Fruit fly (Drosophila melanogaster) whole organism, prepupa: ENCODE data around the gene CG14974.

ENCODE experiments used
- Blimp-1 ChIP-seq: fragments of 200-800 bp; sonication (Bioruptor generic); optimal IDR thresholded peaks from 3 replicates; lab custom pipeline; 2017; ENCODE audit warnings: missing biosample characterization, missing genetic modification characterization, mild to moderate bottlenecking, moderate library complexity, missing genetic modification reagents
- CG10669 ChIP-seq: fragments of 200-800 bp; sonication (Bioruptor generic); optimal IDR thresholded peaks from 3 replicates; lab custom pipeline; 2018; ENCODE audit warnings: missing biosample characterization, mild to moderate bottlenecking, missing genetic modification characterization, moderate library complexity
- CG11762 ChIP-seq: fragments of 200-800 bp; sonication (Bioruptor generic); optimal IDR thresholded peaks from 3 replicates; lab custom pipeline; 2016; ENCODE audit warnings: missing biosample characterization, missing genetic modification characterization; ENCODE audit not compliant: insufficient read depth
- CG11902 ChIP-seq: fragments of 200-800 bp; sonication (Bioruptor generic); optimal IDR thresholded peaks from 3 replicates; lab custom pipeline; 2016; ENCODE audit warnings: missing biosample characterization, missing genetic modification characterization
- CG15336 ChIP-seq: fragments of 200-800 bp; sonication (Bioruptor generic); IDR thresholded peaks from 2 replicates; pipeline ENCODE4 v1.3.6; 2022; ENCODE audit warnings: missing biosample characterization, missing genetic modification characterization
- CG1621 ChIP-seq: fragments of 200-800 bp; sonication (Bioruptor generic); optimal IDR thresholded peaks from 3 replicates; lab custom pipeline; 2018; ENCODE audit warnings: missing biosample characterization, mild to moderate bottlenecking, missing genetic modification characterization
- CG16779 ChIP-seq: fragments of 200-800 bp; sonication (Bioruptor generic); optimal IDR thresholded peaks from 3 replicates; lab custom pipeline; 2017; ENCODE audit warnings: missing biosample characterization, mild to moderate bottlenecking, missing genetic modification characterization
- CG31627 ChIP-seq: fragments of 200-800 bp; sonication (Bioruptor generic); optimal IDR thresholded peaks from 3 replicates; lab custom pipeline; 2016; ENCODE audit warnings: missing biosample characterization, missing genetic modification characterization
- CG32006 ChIP-seq: fragments of 200-800 bp; sonication (Bioruptor generic); optimal IDR thresholded peaks from 3 replicates; lab custom pipeline; 2017; ENCODE audit warnings: missing biosample characterization, mild to moderate bottlenecking, missing genetic modification characterization
- CG34406 ChIP-seq: fragments of 200-800 bp; sonication (Bioruptor generic); optimal IDR thresholded peaks from 3 replicates; lab custom pipeline; 2016; ENCODE audit warnings: missing biosample characterization, missing genetic modification characterization
- CG4318 ChIP-seq: fragments of 200-800 bp; sonication (Bioruptor generic); optimal IDR thresholded peaks from 3 replicates; lab custom pipeline; 2017; ENCODE audit warnings: missing biosample characterization, mild to moderate bottlenecking, missing genetic modification characterization
- CG6163 ChIP-seq: fragments of 200-800 bp; sonication (Bioruptor generic); IDR thresholded peaks from 3 replicates; pipeline ENCODE4 v1.3.6; 2022; ENCODE audit warnings: missing biosample characterization, missing genetic modification characterization
- CG6276 ChIP-seq: fragments of 200-800 bp; sonication (Bioruptor generic); optimal IDR thresholded peaks from 2 replicates; lab custom pipeline; 2017; ENCODE audit warnings: missing biosample characterization, mild to moderate bottlenecking, missing genetic modification characterization
- CG6854 ChIP-seq: fragments of 200-800 bp; sonication (Bioruptor generic); optimal IDR thresholded peaks from 2 replicates; lab custom pipeline; 2017; ENCODE audit warnings: missing biosample characterization, mild to moderate bottlenecking, missing genetic modification characterization
- CG7368 ChIP-seq: fragments of 200-800 bp; sonication (Bioruptor generic); optimal IDR thresholded peaks from 3 replicates; lab custom pipeline; 2016; ENCODE audit warnings: missing biosample characterization, missing genetic modification characterization
- CG8119 ChIP-seq: fragments of 200-800 bp; sonication (Bioruptor generic); IDR thresholded peaks from 3 replicates; pipeline ENCODE4 v1.3.6; 2022; ENCODE audit warnings: missing biosample characterization, missing genetic modification characterization
- CG8319 ChIP-seq: fragments of 200-800 bp; sonication (Bioruptor generic); optimal IDR thresholded peaks from 3 replicates; lab custom pipeline; 2016; ENCODE audit warnings: missing biosample characterization, missing genetic modification characterization
- CG9139 ChIP-seq: fragments of 200-800 bp; sonication (Bioruptor generic); optimal IDR thresholded peaks from 3 replicates; lab custom pipeline; 2017; ENCODE audit warnings: missing biosample characterization, mild to moderate bottlenecking, missing genetic modification characterization
- Eip78C ChIP-seq: fragments of 200-800 bp; sonication (Bioruptor generic); peaks from one replicate; lab custom pipeline; 2016; ENCODE audit warnings: missing biosample characterization, missing genetic modification characterization
- Ets96B ChIP-seq: fragments of 200-800 bp; optimal IDR thresholded peaks from 2 replicates; lab custom pipeline; 2019; ENCODE audit warnings: missing biosample characterization, mild to moderate bottlenecking, missing genetic modification characterization, moderate library complexity
- Hr38 ChIP-seq: sonication (Bioruptor generic); optimal IDR thresholded peaks from 2 replicates; lab custom pipeline; 2016; ENCODE audit warnings: missing biosample characterization, missing genetic modification characterization
- Hr4 ChIP-seq: fragments of 200-800 bp; sonication (Bioruptor generic); optimal IDR thresholded peaks from 3 replicates; lab custom pipeline; 2016; ENCODE audit warnings: missing biosample characterization, missing genetic modification characterization
- Lpt ChIP-seq: fragments of 200-800 bp; sonication (Bioruptor generic); optimal IDR thresholded peaks from 3 replicates; lab custom pipeline; 2016; ENCODE audit warnings: missing biosample characterization, missing genetic modification characterization
- OdsH ChIP-seq: fragments of 200-800 bp; sonication (Bioruptor generic); optimal IDR thresholded peaks from 3 replicates; lab custom pipeline; 2016; ENCODE audit warnings: missing biosample characterization, missing genetic modification characterization
- Smox ChIP-seq: fragments of 200-800 bp; sonication (Bioruptor generic); optimal IDR thresholded peaks from 3 replicates; lab custom pipeline; 2016; ENCODE audit warnings: missing biosample characterization, missing genetic modification characterization
- Sox102F ChIP-seq: fragments of 200-800 bp; sonication (Bioruptor generic); optimal IDR thresholded peaks from 2 replicates; lab custom pipeline; 2016; ENCODE audit warnings: missing biosample characterization, mild to moderate bottlenecking, missing genetic modification characterization
- Sox14 ChIP-seq: fragments of 200-800 bp; sonication (Bioruptor generic); optimal IDR thresholded peaks from 3 replicates; lab custom pipeline; 2016; ENCODE audit warnings: missing biosample characterization, missing genetic modification characterization
- Sox15 ChIP-seq: fragments of 200-800 bp; sonication (Bioruptor generic); optimal IDR thresholded peaks from 3 replicates; lab custom pipeline; 2016; ENCODE audit warnings: missing biosample characterization, missing genetic modification characterization
- achi ChIP-seq: fragments of 200-800 bp; sonication (Bioruptor generic); optimal IDR thresholded peaks from 3 replicates; lab custom pipeline; 2016; ENCODE audit warnings: missing biosample characterization, missing genetic modification characterization
- acj6 ChIP-seq: fragments of 200-800 bp; sonication (Bioruptor generic); optimal IDR thresholded peaks from 3 replicates; lab custom pipeline; 2016; ENCODE audit warnings: missing biosample characterization, missing genetic modification characterization
- cyc ChIP-seq: fragments of 200-800 bp; sonication (Bioruptor generic); optimal IDR thresholded peaks from 3 replicates; lab custom pipeline; 2016; ENCODE audit warnings: missing biosample characterization, missing genetic modification characterization
- dsx ChIP-seq: fragments of 200-800 bp; optimal IDR thresholded peaks from 3 replicates; lab custom pipeline; 2019; ENCODE audit warnings: missing biosample characterization, mild to moderate bottlenecking, missing genetic modification characterization, moderate library complexity; ENCODE audit not compliant: poor library complexity, severe bottlenecking
- eg ChIP-seq: fragments of 200-800 bp; sonication (Bioruptor generic); IDR thresholded peaks from 3 replicates; pipeline ENCODE4 v1.3.6; 2022; ENCODE audit warnings: missing biosample characterization, missing genetic modification characterization
- fd59A ChIP-seq: fragments of 200-800 bp; sonication (Bioruptor generic); optimal IDR thresholded peaks from 2 replicates; lab custom pipeline; 2017; ENCODE audit warnings: missing biosample characterization, mild to moderate bottlenecking, missing genetic modification characterization, missing genetic modification reagents
- fkh ChIP-seq: fragments of 200-800 bp; sonication (Bioruptor generic); optimal IDR thresholded peaks from 3 replicates; lab custom pipeline; 2017; ENCODE audit warnings: missing biosample characterization, mild to moderate bottlenecking, missing genetic modification characterization, moderate library complexity
- pdm3 ChIP-seq: fragments of 200-800 bp; sonication (Bioruptor generic); optimal IDR thresholded peaks from 3 replicates; lab custom pipeline; 2016; ENCODE audit warnings: missing biosample characterization, missing genetic modification characterization
- salr ChIP-seq, 2 experiments: fragments of 200-800 bp; sonication (Bioruptor generic); optimal IDR thresholded peaks; 3 replicates each; lab custom pipeline; 2016 to 2018; ENCODE audit warnings: missing biosample characterization in 2 of 2, missing genetic modification characterization in 2 of 2, mild to moderate bottlenecking in 1 of 2
- spab ChIP-seq: fragments of 200-800 bp; sonication (Bioruptor generic); optimal IDR thresholded peaks from 2 replicates; lab custom pipeline; 2017; ENCODE audit warnings: missing biosample characterization, mild to moderate bottlenecking, missing genetic modification characterization, missing genetic modification reagents
- ss ChIP-seq, 2 experiments: fragments of 200-800 bp; sonication (Bioruptor generic); optimal IDR thresholded peaks; 2 replicates in 1 of 2; 3 replicates in 1 of 2; lab custom pipeline; 2017 to 2018; ENCODE audit warnings: mild to moderate bottlenecking in 2 of 2, missing biosample characterization in 2 of 2, missing genetic modification characterization in 2 of 2, moderate library complexity in 1 of 2
- svp ChIP-seq: fragments of 200-800 bp; sonication (Bioruptor generic); peaks from one replicate; lab custom pipeline; 2016; ENCODE audit warnings: missing biosample characterization, missing genetic modification characterization
- vri ChIP-seq: fragments of 200-800 bp; sonication (Bioruptor generic); optimal IDR thresholded peaks from 3 replicates; lab custom pipeline; 2016; ENCODE audit warnings: missing biosample characterization, mild to moderate bottlenecking, missing genetic modification characterization

CG14974 gene

dm6 chr3L:3644337-3645027 lies 23.6 kb upstream of the CG14974 start (continued):
- TF ChIP-seq CG10669 (GFP tag; lab: Kevin White, UChicago) (peak; percentile 42), CG6163 (GFP tag; lab: Robert Waterston, UW) (peak; percentile 32; the same call in 1 of the 3 replicates), CG9139 (GFP tag; lab: Kevin White, UChicago) (no peak), OdsH (GFP tag; lab: Kevin White, UChicago) (peak; percentile 14), acj6 (GFP tag; lab: Kevin White, UChicago) (peak; percentile 23)

dm6 chr3L:3640916-3641315 lies 20.1 kb upstream of the CG14974 start:
- no peak for TF ChIP-seq CG9139 (GFP tag; lab: Kevin White, UChicago)
- no peak for TF ChIP-seq CG6854 (GFP tag; lab: Kevin White, UChicago)
- TF ChIP-seq Sox102F: no peak
- TF ChIP-seq CG8319: no peak
- no peak for TF ChIP-seq dsx
- TF ChIP-seq CG1621 (tag; lab: Kevin White, UChicago): no peak
- no peak for TF ChIP-seq Hr38 (GFP tag; lab: Kevin White, UChicago)
- TF ChIP-seq, all 60 proteins: peak for 0

dm6 chr3L:3639324-3639723 lies 18.5 kb upstream of the CG14974 start:
- TF ChIP-seq Smox (GFP tag; lab: Kevin White, UChicago) (no peak), svp (GFP tag; lab: Kevin White, UChicago) (no peak), CG4318 (GFP tag; lab: Kevin White, UChicago) (peak; percentile 36), Sox14 (GFP tag; lab: Kevin White, UChicago) (peak; percentile 24), Lpt (GFP tag; lab: Kevin White, UChicago) (no peak), ss (GFP tag; optimal IDR thresholded peaks at IDR 0.05; lab: Kevin White, UChicago) (no peak), CG34406 (GFP tag; lab: Kevin White, UChicago) (no peak), vri (no peak), Ets96B (tag; lab: Kevin White, UChicago) (peak; percentile 29), CG7368 (GFP tag; lab: Kevin White, UChicago) (no peak), CG8119 (GFP tag; lab: Robert Waterston, UW) (peak; percentile 58; the same call in 2 of the 3 replicates), salr (GFP tag; optimal IDR thresholded peaks at IDR 0.05; lab: Kevin White, UChicago) (peak in 1 of 2 experiments; percentile 34), CG6276 (GFP tag; lab: Kevin White, UChicago) (peak; percentile 54), CG10669 (GFP tag; lab: Kevin White, UChicago) (no peak), CG11762 (no peak), CG6854 (GFP tag; lab: Kevin White, UChicago) (no peak), fd59A (peak; percentile 17), pdm3 (GFP tag; lab: Kevin White, UChicago) (peak; percentile 11), CG9139 (GFP tag; lab: Kevin White, UChicago) (no peak), OdsH (GFP tag; lab: Kevin White, UChicago) (peak; percentile 12), CG31627 (GFP tag; lab: Kevin White, UChicago) (no peak), Eip78C (GFP tag; lab: Kevin White, UChicago) (peak; percentile 74), eg (GFP tag; lab: Robert Waterston, UW) (peak; percentile 12; the same call in 1 of the 3 replicates), CG8319 (no peak), CG15336 (GFP tag; lab: Robert Waterston, UW) (peak; percentile 51; the same call in 1 of the 2 replicates), fkh (GFP tag; lab: Kevin White, UChicago) (no peak), CG11902 (GFP tag; lab: Kevin White, UChicago) (no peak), cyc (no peak), CG16779 (tag; lab: Kevin White, UChicago) (no peak), CG32006 (GFP tag; lab: Kevin White, UChicago) (peak; percentile 59), spab (peak; percentile 2), achi (GFP tag; lab: Kevin White, UChicago) (peak; percentile 24), Blimp-1 (GFP tag; lab: Kevin White, UChicago) (no peak), Sox15 (GFP tag; lab: Kevin White, UChicago) (no peak), Hr4 (peak; percentile 33)
